Fruit fly (Drosophila melanogaster) whole organism, embryonic: Measurements from ENCODE around the gene CG2224.

ENCODE experiments used
- Antp ChIP-seq: fragments of 200-800 bp; sonication (Bioruptor generic); optimal IDR thresholded peaks from 3 replicates; lab custom pipeline; 2016; ENCODE audit warnings: missing biosample characterization, missing genetic modification characterization
- Asciz ChIP-seq: fragments of 200-800 bp; sonication (Bioruptor generic); optimal IDR thresholded peaks from 2 replicates; lab custom pipeline; 2017; ENCODE audit warnings: missing biosample characterization, mild to moderate bottlenecking, missing genetic modification characterization, missing genetic modification reagents
- CG1024 ChIP-seq: fragments of 200-800 bp; sonication (Bioruptor generic); IDR thresholded peaks from 2 replicates; pipeline ENCODE4 v1.3.6; 2022; ENCODE audit warnings: missing biosample characterization, missing genetic modification characterization
- CG11696 ChIP-seq: fragments of 200-800 bp; sonication (Bioruptor generic); IDR thresholded peaks from 2 replicates; pipeline ENCODE4 v1.3.6; 2022; ENCODE audit warnings: missing biosample characterization, missing genetic modification characterization
- CG13123 ChIP-seq: fragments of 200-800 bp; sonication (Bioruptor generic); optimal IDR thresholded peaks from 2 replicates; lab custom pipeline; 2016; ENCODE audit warnings: missing biosample characterization, missing genetic modification characterization
- CG13624 ChIP-seq: fragments of 200-800 bp; sonication (Bioruptor generic); optimal IDR thresholded peaks from 2 replicates; lab custom pipeline; 2016; ENCODE audit warnings: missing biosample characterization, missing genetic modification characterization
- CG14860 ChIP-seq: fragments of 200-800 bp; sonication (Bioruptor generic); IDR thresholded peaks from 3 replicates; pipeline ENCODE4 v1.3.6; 2022; ENCODE audit warnings: missing biosample characterization, missing genetic modification characterization; ENCODE audit not compliant: partially characterized antibody
- CG15269 ChIP-seq: fragments of 200-800 bp; sonication (Bioruptor generic); optimal IDR thresholded peaks from 2 replicates; lab custom pipeline; 2018; ENCODE audit warnings: missing biosample characterization, mild to moderate bottlenecking, missing genetic modification characterization, moderate library complexity
- CG15479 ChIP-seq: fragments of 200-800 bp; sonication (Bioruptor generic); optimal IDR thresholded peaks from 3 replicates; lab custom pipeline; 2019; ENCODE audit warnings: missing biosample characterization, mild to moderate bottlenecking, missing genetic modification characterization, moderate library complexity
- CG17328 ChIP-seq: fragments of 200-800 bp; sonication (Bioruptor generic); IDR thresholded peaks from 2 replicates; pipeline ENCODE4 v1.3.6; 2022; ENCODE audit warnings: missing biosample characterization, missing genetic modification characterization
- CG33557 ChIP-seq: fragments of 200-800 bp; sonication (Bioruptor generic); optimal IDR thresholded peaks from 2 replicates; lab custom pipeline; 2019; ENCODE audit warnings: missing biosample characterization, mild to moderate bottlenecking, missing genetic modification characterization, moderate library complexity
- CG34376 ChIP-seq: fragments of 200-800 bp; sonication (Bioruptor generic); optimal IDR thresholded peaks from 2 replicates; lab custom pipeline; 2018; ENCODE audit warnings: missing biosample characterization, mild to moderate bottlenecking, missing genetic modification characterization
- CG4424 ChIP-seq: fragments of 200-800 bp; sonication (Bioruptor generic); optimal IDR thresholded peaks from 3 replicates; lab custom pipeline; 2016; ENCODE audit warnings: missing biosample characterization, missing genetic modification characterization
- CG4820 ChIP-seq: fragments of 200-800 bp; sonication (Bioruptor generic); optimal IDR thresholded peaks from 3 replicates; lab custom pipeline; 2016; ENCODE audit warnings: missing biosample characterization, missing genetic modification characterization
- CG4854 ChIP-seq: fragments of 200-800 bp; sonication (Bioruptor generic); optimal IDR thresholded peaks from 2 replicates; lab custom pipeline; 2016; ENCODE audit warnings: missing biosample characterization, missing genetic modification characterization, inconsistent platforms
- CG7357 ChIP-seq: fragments of 200-800 bp; sonication (Bioruptor generic); IDR thresholded peaks from 3 replicates; pipeline ENCODE4 v1.3.6; 2022; ENCODE audit warnings: missing biosample characterization, missing genetic modification characterization
- CG8290 ChIP-seq, 3 experiments: fragments of 200-800 bp; sonication (Bioruptor generic); optimal IDR thresholded peaks; 2 replicates each; lab custom pipeline; 2016 to 2019; ENCODE audit warnings: missing biosample characterization in 3 of 3, missing genetic modification characterization in 3 of 3, mild to moderate bottlenecking in 2 of 3, moderate library complexity in 1 of 3
- CG8944 ChIP-seq: fragments of 200-800 bp; sonication (Bioruptor generic); optimal IDR thresholded peaks from 3 replicates; lab custom pipeline; 2016; ENCODE audit warnings: missing biosample characterization, missing genetic modification characterization
- CHES-1-like ChIP-seq: fragments of 200-800 bp; sonication (Bioruptor generic); optimal IDR thresholded peaks from 2 replicates; lab custom pipeline; 2016; ENCODE audit warnings: missing biosample characterization, missing genetic modification characterization
- Hey ChIP-seq: fragments of 200-800 bp; sonication (Bioruptor generic); optimal IDR thresholded peaks from 3 replicates; lab custom pipeline; 2018; ENCODE audit warnings: missing biosample characterization, mild to moderate bottlenecking, missing genetic modification characterization
- Hsf ChIP-seq: fragments of 200-800 bp; sonication (Bioruptor generic); optimal IDR thresholded peaks from 3 replicates; lab custom pipeline; 2016; ENCODE audit warnings: missing biosample characterization, missing genetic modification characterization
- Kr ChIP-seq: fragments of 200-800 bp; sonication (Bioruptor generic); optimal IDR thresholded peaks from 2 replicates; lab custom pipeline; 2017; ENCODE audit warnings: missing biosample characterization, mild to moderate bottlenecking, missing genetic modification characterization
- MESR4 ChIP-seq: fragments of 200-800 bp; sonication (Bioruptor generic); optimal IDR thresholded peaks from 2 replicates; lab custom pipeline; 2018; ENCODE audit warnings: missing biosample characterization, mild to moderate bottlenecking, missing genetic modification characterization, moderate library complexity
- Med ChIP-seq: fragments of 200-800 bp; sonication (Bioruptor generic); peaks from one replicate; lab custom pipeline; 2016; ENCODE audit warnings: missing biosample characterization, missing genetic modification characterization, mild to moderate bottlenecking, inconsistent platforms, moderate library complexity
- Myb ChIP-seq: fragments of 200-800 bp; sonication (Bioruptor generic); optimal IDR thresholded peaks from 2 replicates; lab custom pipeline; 2016; ENCODE audit warnings: missing biosample characterization, missing genetic modification characterization
- NC2α ChIP-seq: fragments of 200-800 bp; sonication (Bioruptor generic); optimal IDR thresholded peaks from 2 replicates; lab custom pipeline; 2016; ENCODE audit warnings: missing biosample characterization, missing genetic modification characterization
- Ptx1 ChIP-seq: fragments of 200-800 bp; sonication (Bioruptor generic); IDR thresholded peaks from 2 replicates; pipeline ENCODE4 v1.3.6; 2022; ENCODE audit warnings: missing biosample characterization, missing genetic modification characterization
- Ravus ChIP-seq: fragments of 200-800 bp; sonication (Bioruptor generic); IDR thresholded peaks from 2 replicates; pipeline ENCODE4 v1.3.6; 2022; ENCODE audit warnings: missing biosample characterization, missing genetic modification characterization
- Side ChIP-seq: fragments of 200-800 bp; sonication (Bioruptor generic); optimal IDR thresholded peaks from 2 replicates; lab custom pipeline; 2016; ENCODE audit warnings: missing biosample characterization, missing genetic modification characterization
- Stat92E ChIP-seq, 3 experiments: fragments of >200 bp in 2 of 3; fragments of 200-800 bp in 1 of 3; sonication (Bioruptor generic) in 1 of 3; optimal IDR thresholded peaks; 2 replicates each; lab custom pipeline; 2017 to 2019; ENCODE audit warnings: missing biosample characterization in 3 of 3, missing genetic modification characterization in 3 of 3, mild to moderate bottlenecking in 1 of 3, moderate library complexity in 1 of 3
- TFAM ChIP-seq: fragments of 200-800 bp; sonication (Bioruptor generic); optimal IDR thresholded peaks from 2 replicates; lab custom pipeline; 2017; ENCODE audit warnings: missing biosample characterization, missing genetic modification characterization, inconsistent platforms
- Tbp ChIP-seq: fragments of >200 bp; optimal IDR thresholded peaks from 2 replicates; lab custom pipeline; 2018; ENCODE audit warnings: missing biosample characterization, missing genetic modification characterization
- ac ChIP-seq: fragments of 200-800 bp; sonication (Bioruptor generic); optimal IDR thresholded peaks from 3 replicates; lab custom pipeline; 2017; ENCODE audit warnings: missing biosample characterization, mild to moderate bottlenecking, missing genetic modification characterization
- ato ChIP-seq: fragments of 200-800 bp; sonication (Bioruptor generic); IDR thresholded peaks from 2 replicates; pipeline ENCODE4 v1.3.6; 2022; ENCODE audit warnings: missing biosample characterization, missing genetic modification characterization; ENCODE audit not compliant: partially characterized antibody
- br ChIP-seq: fragments of >200 bp; optimal IDR thresholded peaks from 2 replicates; lab custom pipeline; 2017
- btn ChIP-seq: fragments of 200-800 bp; sonication (Bioruptor generic); optimal IDR thresholded peaks from 2 replicates; lab custom pipeline; 2016; ENCODE audit warnings: missing biosample characterization, missing genetic modification characterization
- ems ChIP-seq: fragments of 200-800 bp; sonication (Bioruptor generic); optimal IDR thresholded peaks from 3 replicates; lab custom pipeline; 2016; ENCODE audit warnings: missing biosample characterization, missing genetic modification characterization
- fd3F ChIP-seq: fragments of 200-800 bp; sonication (Bioruptor generic); optimal IDR thresholded peaks from 2 replicates; lab custom pipeline; 2018; ENCODE audit warnings: missing biosample characterization, mild to moderate bottlenecking, missing genetic modification characterization, moderate library complexity
- fd64A ChIP-seq: fragments of 200-800 bp; sonication (Bioruptor generic); optimal IDR thresholded peaks from 3 replicates; lab custom pipeline; 2018; ENCODE audit warnings: missing biosample characterization, mild to moderate bottlenecking, missing genetic modification characterization
- hbn ChIP-seq: fragments of 200-800 bp; sonication (Bioruptor generic); IDR thresholded peaks from 2 replicates; pipeline ENCODE4 v1.3.6; 2022; ENCODE audit warnings: missing biosample characterization, missing genetic modification characterization; ENCODE audit not compliant: partially characterized antibody
- jigr1 ChIP-seq: fragments of 200-800 bp; sonication (Bioruptor generic); IDR thresholded peaks from 3 replicates; pipeline ENCODE4 v1.3.6; 2022; ENCODE audit warnings: missing biosample characterization, missing genetic modification characterization
- mam ChIP-seq: fragments of 200-800 bp; sonication (Bioruptor generic); optimal IDR thresholded peaks from 3 replicates; lab custom pipeline; 2016; ENCODE audit warnings: missing biosample characterization, missing genetic modification characterization
- oc ChIP-seq: fragments of 200-800 bp; sonication (Bioruptor generic); optimal IDR thresholded peaks from 2 replicates; lab custom pipeline; 2018; ENCODE audit warnings: missing biosample characterization, mild to moderate bottlenecking, missing genetic modification characterization, moderate library complexity
- p53 ChIP-seq: fragments of 200-800 bp; sonication (Bioruptor generic); optimal IDR thresholded peaks from 2 replicates; lab custom pipeline; 2016; ENCODE audit warnings: missing biosample characterization, missing genetic modification characterization
- peb ChIP-seq: fragments of 200-800 bp; sonication (Bioruptor generic); IDR thresholded peaks from 2 replicates; pipeline ENCODE4 v1.3.6; 2022; ENCODE audit warnings: missing biosample characterization, missing genetic modification characterization
- prd ChIP-seq, 3 experiments: fragments of >200 bp in 2 of 3; fragments of 200-800 bp in 1 of 3; sonication (Bioruptor generic) in 1 of 3; optimal IDR thresholded peaks in 2 of 3; IDR thresholded peaks in 1 of 3; 2 replicates in 2 of 3; 3 replicates in 1 of 3; pipeline versions ENCODE4 v1.3.6 to Lab custom; 2017 to 2022; ENCODE audit warnings: missing biosample characterization in 1 of 3, missing genetic modification characterization in 1 of 3
- ro ChIP-seq: fragments of 200-800 bp; sonication (Bioruptor generic); IDR thresholded peaks from 2 replicates; pipeline ENCODE4 v1.3.6; 2022; ENCODE audit warnings: missing biosample characterization, missing genetic modification characterization
- salm ChIP-seq: fragments of 200-800 bp; sonication (Bioruptor generic); optimal IDR thresholded peaks from 2 replicates; lab custom pipeline; 2018; ENCODE audit warnings: missing biosample characterization, mild to moderate bottlenecking, missing genetic modification characterization
- shn ChIP-seq: fragments of 200-800 bp; sonication (Bioruptor generic); optimal IDR thresholded peaks from 3 replicates; lab custom pipeline; 2016; ENCODE audit warnings: missing biosample characterization, missing genetic modification characterization
- tio ChIP-seq: fragments of 200-800 bp; sonication (Bioruptor generic); optimal IDR thresholded peaks from 2 replicates; lab custom pipeline; 2017; ENCODE audit warnings: missing biosample characterization, missing genetic modification characterization, inconsistent platforms
- vvl ChIP-seq: fragments of 200-800 bp; sonication (Bioruptor generic); IDR thresholded peaks from 2 replicates; pipeline ENCODE4 v1.3.6; 2022; ENCODE audit warnings: missing biosample characterization, missing genetic modification characterization

CG2224 gene

DNA sequence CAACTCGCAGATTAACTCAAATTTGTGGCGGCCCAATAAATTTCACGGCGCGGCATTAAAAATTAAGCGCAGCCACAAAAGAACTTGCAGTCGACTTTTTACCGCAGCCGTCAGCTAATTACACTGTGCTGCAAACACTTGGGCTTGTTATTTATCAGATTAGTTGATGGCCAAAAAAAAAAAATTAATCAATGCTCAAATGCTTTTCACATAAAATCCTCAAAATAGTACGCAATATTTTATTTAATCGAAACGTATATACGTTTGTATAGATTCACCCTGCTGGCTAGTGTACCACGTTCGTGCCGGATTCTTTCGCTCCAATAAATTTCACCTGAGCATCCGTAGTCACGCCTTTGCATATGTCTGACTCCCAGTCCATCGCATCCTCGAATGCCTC, 45.3 kb downstream of the CG2224 start (continued):
- TF ChIP-seq MESR4 (GFP tag; lab: Kevin White, UChicago), result no peak
- TF ChIP-seq Asciz (GFP tag; lab: Kevin White, UChicago), result peak; percentile 52
- TF ChIP-seq Side (GFP tag; lab: Kevin White, UChicago), result no peak
- peak; percentile 62 for TF ChIP-seq Hsf
- TF ChIP-seq shn, result no peak
- TF ChIP-seq ems (GFP tag; lab: Kevin White, UChicago), result peak; percentile 23
- no peak for TF ChIP-seq CG33557 (GFP tag; lab: Kevin White, UChicago)
- no peak for TF ChIP-seq ato (GFP tag; lab: Robert Waterston, UW)
- TF ChIP-seq CG14860 (GFP tag; lab: Robert Waterston, UW), result no peak
- no peak for TF ChIP-seq br (lab: Kevin White, UChicago)
- TF ChIP-seq CG17328 (GFP tag; lab: Robert Waterston, UW), result peak; percentile 71
- no peak for TF ChIP-seq p53 (GFP tag; lab: Kevin White, UChicago)
- TF ChIP-seq Ravus (GFP tag; lab: Robert Waterston, UW), result no peak
- peak; percentile 31 for TF ChIP-seq fd64A (GFP tag; lab: Kevin White, UChicago)
- TF ChIP-seq btn (GFP tag; lab: Kevin White, UChicago), result peak; percentile 35
- peak; percentile 9 for TF ChIP-seq Antp (GFP tag; lab: Kevin White, UChicago)
- TF ChIP-seq Tbp, result no peak
- peak; percentile 21 for TF ChIP-seq Myb (GFP tag; lab: Kevin White, UChicago)
- no peak for TF ChIP-seq Hey (tag; lab: Kevin White, UChicago)
- TF ChIP-seq peb, result no peak
- TF ChIP-seq jigr1 (GFP tag; lab: Robert Waterston, UW), result no peak
- peak; percentile 51 for TF ChIP-seq oc
- TF ChIP-seq prd (optimal IDR thresholded peaks at IDR 0.05; lab: Kevin White, UChicago), result no peak
- TF ChIP-seq prd (GFP tag; IDR thresholded peaks at IDR 0.05; lab: Robert Waterston, UW), result no peak; the same call in 1 of the 3 replicates
- TF ChIP-seq salm (tag; lab: Kevin White, UChicago), result no peak
- no peak for TF ChIP-seq TFAM (GFP tag; lab: Kevin White, UChicago)
- peak; percentile 59 for TF ChIP-seq Ptx1 (GFP tag; lab: Robert Waterston, UW)
- no peak for TF ChIP-seq ro (GFP tag; lab: Robert Waterston, UW)
- peak; percentile 60 for TF ChIP-seq CG4424
- TF ChIP-seq CHES-1-like, result no peak
- peak; percentile 90 for TF ChIP-seq Med (GFP tag; lab: Kevin White, UChicago)
- no peak for TF ChIP-seq CG4854 (GFP tag; lab: Kevin White, UChicago)
- TF ChIP-seq CG8290 (GFP tag; optimal IDR thresholded peaks at IDR 0.05; lab: Kevin White, UChicago), result no peak
- peak in 1 of 2 experiments; percentile 52 for TF ChIP-seq CG8290 (tag; optimal IDR thresholded peaks at IDR 0.05; lab: Kevin White, UChicago)
- TF ChIP-seq CG15269 (tag; lab: Kevin White, UChicago), result peak; percentile 47
- TF ChIP-seq hbn (GFP tag; lab: Robert Waterston, UW), result no peak
- peak; percentile 48 for TF ChIP-seq CG1024 (GFP tag; lab: Robert Waterston, UW)
- peak; percentile 59 for TF ChIP-seq CG4820
- peak; percentile 53; the same call in 1 of the 3 replicates for TF ChIP-seq CG7357 (GFP tag; lab: Robert Waterston, UW)
- no peak for TF ChIP-seq Stat92E (GFP tag; optimal IDR thresholded peaks at IDR 0.05; lab: Kevin White, UChicago)
- no peak for TF ChIP-seq CG34376
- TF ChIP-seq CG13123, result no peak
- TF ChIP-seq vvl (GFP tag; lab: Robert Waterston, UW), result peak; percentile 83
- TF ChIP-seq Kr, result no peak
- TF ChIP-seq CG8944, result peak; percentile 39
- peak; percentile 19 for TF ChIP-seq tio (GFP tag; lab: Kevin White, UChicago)
- TF ChIP-seq ac (GFP tag; lab: Kevin White, UChicago), result no peak
- TF ChIP-seq CG11696 (GFP tag; lab: Robert Waterston, UW), result no peak
- TF ChIP-seq fd3F, result no peak
- peak; percentile 46 for TF ChIP-seq mam (GFP tag; lab: Kevin White, UChicago)
- no peak for TF ChIP-seq CG15479 (GFP tag; lab: Kevin White, UChicago)
- TF ChIP-seq CG13624 (GFP tag; lab: Kevin White, UChicago), result no peak
- no peak for TF ChIP-seq NC2α (GFP tag; lab: Kevin White, UChicago)
